Fruit fly (Drosophila melanogaster): ENCODE measurements around the gene CG13255.

Gene CG13255

dm6 chr3L:20800208-20800607, 37.1 kb upstream of the CG13255 start, which contains the start of gene Spc105R (continued):
- TF ChIP-seq YL-1 (GFP tag; optimal IDR thresholded peaks at IDR 0.05) (peak; percentile 54), CG12942 (GFP tag; optimal IDR thresholded peaks at IDR 0.05) (no peak), Drgx (GFP tag; IDR thresholded peaks at IDR 0.05) (no peak), CG8359 (GFP tag; optimal IDR thresholded peaks at IDR 0.05; ENCODE audit: borderline replicate concordance) (peak; percentile 22), sr (GFP tag; IDR thresholded peaks at IDR 0.05) (no peak), CG10147 (GFP tag; optimal IDR thresholded peaks at IDR 0.05) (no peak), vnd (GFP tag; IDR thresholded peaks at IDR 0.05; ENCODE audit: partially characterized antibody) (peak; percentile 35; the same call in 1 of the 3 replicates), dmrt11E (tag; optimal IDR thresholded peaks at IDR 0.05) (no peak), CG34224 (GFP tag; IDR thresholded peaks at IDR 0.05; ENCODE audit: partially characterized antibody) (0 out of 3 replicates have a peak, but pooled peaks have one; percentile 29), Myb (GFP tag; optimal IDR thresholded peaks at IDR 0.05) (peak; percentile 99), Optix (GFP tag; IDR thresholded peaks at IDR 0.05) (no peak), amos (GFP tag; IDR thresholded peaks at IDR 0.05; ENCODE audit: partially characterized antibody) (peak; percentile 31; the same call in 1 of the 2 replicates), Bgb (GFP tag; IDR thresholded peaks at IDR 0.05; ENCODE audit: partially characterized antibody) (peak; percentile 23; the same call in 1 of the 2 replicates), Nf-YB (GFP tag; optimal IDR thresholded peaks at IDR 0.05) (no peak), CG1603 (tag; optimal IDR thresholded peaks at IDR 0.05) (peak; percentile 80), gfzf (GFP tag; optimal IDR thresholded peaks at IDR 0.05) (peak; percentile 86), stwl (tag; optimal IDR thresholded peaks at IDR 0.05) (peak; percentile 47), rib (GFP tag; IDR thresholded peaks at IDR 0.05) (no peak), HmgD (GFP tag; optimal IDR thresholded peaks at IDR 0.05) (no peak), Ets97D (GFP tag; optimal IDR thresholded peaks at IDR 0.05) (peak; percentile 86), NFAT (GFP tag; IDR thresholded peaks at IDR 0.05) (no peak), CG13287 (GFP tag; IDR thresholded peaks at IDR 0.05; ENCODE audit: partially characterized antibody) (peak; percentile 56; the same call in 1 of the 2 replicates), cwo (GFP tag; optimal IDR thresholded peaks at IDR 0.05) (no peak), CG12236 (GFP tag; optimal IDR thresholded peaks at IDR 0.05) (no peak), onecut (GFP tag; IDR thresholded peaks at IDR 0.05) (no peak), CG14710 (tag; optimal IDR thresholded peaks at IDR 0.05) (peak; percentile 52), sima (GFP tag; optimal IDR thresholded peaks at IDR 0.05) (no peak), Sry-δ (GFP tag; optimal IDR thresholded peaks at IDR 0.05) (peak; percentile 62), dm (GFP tag; optimal IDR thresholded peaks at IDR 0.05) (no peak), Stat92E (GFP tag; optimal IDR thresholded peaks at IDR 0.05) (peak in 1 of 3 experiments; percentile 9), CG17829 (tag; optimal IDR thresholded peaks at IDR 0.05) (peak; percentile 26), insv (GFP tag; optimal IDR thresholded peaks at IDR 0.05) (peak in 1 of 2 experiments; percentile 80), fd96Cb (tag; optimal IDR thresholded peaks at IDR 0.05) (no peak), E2f2 (GFP tag; IDR thresholded peaks at IDR 0.05) (peak; percentile 90), CG7928 (GFP tag; optimal IDR thresholded peaks at IDR 0.05) (no peak), ara (GFP tag; IDR thresholded peaks at IDR 0.05) (no peak), Opbp (GFP tag; IDR thresholded peaks at IDR 0.05; ENCODE audit: partially characterized antibody) (peak; percentile 57; the same call in 1 of the 3 replicates), knrl (GFP tag; IDR thresholded peaks at IDR 0.05; ENCODE audit: partially characterized antibody) (0 out of 3 replicates have a peak, but pooled peaks have one; percentile 12), cg (GFP tag; optimal IDR thresholded peaks at IDR 0.05) (no peak), unc-4 (GFP tag; IDR thresholded peaks at IDR 0.05; ENCODE audit: partially characterized antibody) (peak; percentile 50), trem (tag; optimal IDR thresholded peaks at IDR 0.05) (peak; percentile 76), CG2116 (GFP tag; optimal IDR thresholded peaks at IDR 0.05) (peak; percentile 32), CG6791 (GFP tag; IDR thresholded peaks at IDR 0.05; ENCODE audit: partially characterized antibody) (peak; percentile 43; the same call in 2 of the 3 replicates), Lhr (GFP tag; optimal IDR thresholded peaks at IDR 0.05) (peak; percentile 96), Dp (GFP tag; optimal IDR thresholded peaks at IDR 0.05) (peak; percentile 86), Gsc (GFP tag; IDR thresholded peaks at IDR 0.05) (no peak), CG9727 (GFP tag; optimal IDR thresholded peaks at IDR 0.05) (no peak), CG6175 (GFP tag; IDR thresholded peaks at IDR 0.05) (no peak), CG10979 (tag; optimal IDR thresholded peaks at IDR 0.05) (no peak)

Measured in whole organism, embryonic.